Fruit fly (Drosophila melanogaster) whole organism, embryonic: ENCODE results near the gene TkR86C.

Experiments
- Adf1 ChIP-seq: fragments of 200-800 bp; sonication (Bioruptor generic); IDR thresholded peaks from 2 replicates; pipeline ENCODE4 v1.3.6; 2022; ENCODE audit warnings: missing biosample characterization, missing genetic modification characterization
- Awh ChIP-seq: fragments of 200-800 bp; sonication (Bioruptor generic); IDR thresholded peaks from 2 replicates; pipeline ENCODE4, ENCODE4 v1.3.6; 2022; ENCODE audit warnings: missing biosample characterization, missing genetic modification characterization
- CG10979 ChIP-seq: fragments of 200-800 bp; sonication (Bioruptor generic); optimal IDR thresholded peaks from 2 replicates; lab custom pipeline; 2018; ENCODE audit warnings: missing biosample characterization, mild to moderate bottlenecking, missing genetic modification characterization, moderate library complexity
- CG11560 ChIP-seq: fragments of 200-800 bp; sonication (Bioruptor generic); IDR thresholded peaks from 3 replicates; pipeline ENCODE4 v1.3.6; 2022; ENCODE audit warnings: missing biosample characterization, missing genetic modification characterization
- CG11695 ChIP-seq: fragments of 200-800 bp; sonication (Bioruptor generic); IDR thresholded peaks from 3 replicates; pipeline ENCODE4 v1.3.6; 2022; ENCODE audit warnings: missing biosample characterization, missing genetic modification characterization
- CG11723 ChIP-seq: fragments of 200-800 bp; sonication (Bioruptor generic); optimal IDR thresholded peaks from 2 replicates; lab custom pipeline; 2017; ENCODE audit warnings: missing biosample characterization, mild to moderate bottlenecking, missing genetic modification characterization
- CG12744 ChIP-seq: fragments of 200-800 bp; sonication (Bioruptor generic); optimal IDR thresholded peaks from 2 replicates; lab custom pipeline; 2016; ENCODE audit warnings: missing biosample characterization, missing genetic modification characterization
- CG15073 ChIP-seq: fragments of 200-800 bp; sonication (Bioruptor generic); optimal IDR thresholded peaks from 2 replicates; lab custom pipeline; 2016; ENCODE audit warnings: missing biosample characterization, missing genetic modification characterization
- CG1529 ChIP-seq: fragments of 200-800 bp; sonication (Bioruptor generic); optimal IDR thresholded peaks from 3 replicates; lab custom pipeline; 2018; ENCODE audit warnings: missing biosample characterization, missing genetic modification characterization
- CG15514 ChIP-seq: fragments of 200-800 bp; sonication (Bioruptor generic); optimal IDR thresholded peaks from 3 replicates; lab custom pipeline; 2017; ENCODE audit warnings: missing biosample characterization, missing genetic modification characterization, mild to moderate bottlenecking, moderate library complexity, missing genetic modification reagents
- CG1602 ChIP-seq: fragments of 200-800 bp; sonication (Bioruptor generic); optimal IDR thresholded peaks from 3 replicates; lab custom pipeline; 2016; ENCODE audit warnings: missing biosample characterization, missing genetic modification characterization
- CG17612 ChIP-seq: fragments of 200-800 bp; sonication (Bioruptor generic); IDR thresholded peaks from 2 replicates; pipeline ENCODE4 v1.3.6; 2022; ENCODE audit warnings: missing biosample characterization, missing genetic modification characterization
- CG2889 ChIP-seq: fragments of 200-800 bp; sonication (Bioruptor generic); IDR thresholded peaks from 3 replicates; pipeline ENCODE4 v1.3.6; 2022; ENCODE audit warnings: missing biosample characterization, missing genetic modification characterization
- CG31388 ChIP-seq: fragments of 200-800 bp; sonication (Bioruptor generic); optimal IDR thresholded peaks from 2 replicates; lab custom pipeline; 2016; ENCODE audit warnings: missing biosample characterization, missing genetic modification characterization
- CG31441 ChIP-seq: fragments of 200-800 bp; sonication (Bioruptor generic); IDR thresholded peaks from 2 replicates; pipeline ENCODE4 v1.3.6; 2022; ENCODE audit warnings: missing biosample characterization, missing genetic modification characterization
- CG34376 ChIP-seq: fragments of 200-800 bp; sonication (Bioruptor generic); optimal IDR thresholded peaks from 2 replicates; lab custom pipeline; 2018; ENCODE audit warnings: missing biosample characterization, mild to moderate bottlenecking, missing genetic modification characterization
- CG3847 ChIP-seq: fragments of 200-800 bp; sonication (Bioruptor generic); IDR thresholded peaks from 2 replicates; pipeline ENCODE4 v1.3.6; 2022; ENCODE audit warnings: missing biosample characterization, missing genetic modification characterization
- CG4328 ChIP-seq: fragments of 200-800 bp; sonication (Bioruptor generic); optimal IDR thresholded peaks from 3 replicates; lab custom pipeline; 2017; ENCODE audit warnings: missing biosample characterization, missing genetic modification reagents, missing genetic modification characterization
- CG4360 ChIP-seq: fragments of 200-800 bp; sonication (Bioruptor generic); IDR thresholded peaks from 2 replicates; pipeline ENCODE4 v1.3.6; 2022; ENCODE audit warnings: missing biosample characterization, missing genetic modification characterization
- CG4707 ChIP-seq: fragments of 200-800 bp; sonication (Bioruptor generic); optimal IDR thresholded peaks from 2 replicates; lab custom pipeline; 2018; ENCODE audit warnings: missing biosample characterization, mild to moderate bottlenecking, missing genetic modification characterization, moderate library complexity
- CG6813 ChIP-seq: fragments of 200-800 bp; sonication (Bioruptor generic); optimal IDR thresholded peaks from 2 replicates; lab custom pipeline; 2017; ENCODE audit warnings: missing biosample characterization, missing genetic modification characterization, mild to moderate bottlenecking, moderate library complexity, missing genetic modification reagents
- CG8089 ChIP-seq: fragments of 200-800 bp; sonication (Bioruptor generic); optimal IDR thresholded peaks from 3 replicates; lab custom pipeline; 2016; ENCODE audit warnings: missing biosample characterization, missing genetic modification characterization
- CrebB ChIP-seq: fragments of 200-800 bp; sonication (Bioruptor generic); optimal IDR thresholded peaks from 3 replicates; lab custom pipeline; 2018; ENCODE audit warnings: missing biosample characterization, mild to moderate bottlenecking, missing genetic modification characterization
- D19A ChIP-seq: fragments of 200-800 bp; optimal IDR thresholded peaks from 3 replicates; lab custom pipeline; 2019; ENCODE audit warnings: missing biosample characterization, mild to moderate bottlenecking, missing genetic modification characterization, moderate library complexity
- Dbx ChIP-seq: fragments of 200-800 bp; sonication (Bioruptor generic); IDR thresholded peaks from 3 replicates; pipeline ENCODE4 v1.3.6; 2022; ENCODE audit warnings: missing biosample characterization, missing genetic modification characterization
- E2f1 ChIP-seq: fragments of 200-800 bp; sonication (Bioruptor generic); IDR thresholded peaks from 2 replicates; pipeline ENCODE4 v1.3.6; 2022; ENCODE audit warnings: missing biosample characterization, missing genetic modification characterization
- Ets97D ChIP-seq: fragments of 200-800 bp; sonication (Bioruptor generic); optimal IDR thresholded peaks from 3 replicates; lab custom pipeline; 2016; ENCODE audit warnings: missing biosample characterization, missing genetic modification characterization
- GATAe ChIP-seq: fragments of 200-800 bp; sonication (Bioruptor generic); conservative IDR thresholded peaks from 2 replicates; pipeline ENCODE4 v1.3.6; 2022; ENCODE audit warnings: missing biosample characterization, missing genetic modification characterization
- HLH4C ChIP-seq: fragments of 200-800 bp; sonication (Bioruptor generic); IDR thresholded peaks from 3 replicates; pipeline ENCODE4 v1.3.6; 2022; ENCODE audit warnings: missing biosample characterization, missing genetic modification characterization; ENCODE audit not compliant: partially characterized antibody
- NC2β ChIP-seq: fragments of 200-800 bp; sonication (Bioruptor generic); optimal IDR thresholded peaks from 2 replicates; lab custom pipeline; 2016; ENCODE audit warnings: missing biosample characterization, missing genetic modification characterization
- Neu2 ChIP-seq: fragments of 200-800 bp; sonication (Bioruptor generic); optimal IDR thresholded peaks from 3 replicates; lab custom pipeline; 2016; ENCODE audit warnings: missing biosample characterization, missing genetic modification characterization, borderline replicate concordance
- Pdp1 ChIP-seq, 2 experiments: fragments of 200-800 bp; sonication (Bioruptor generic); optimal IDR thresholded peaks; 3 replicates each; lab custom pipeline; 2016; ENCODE audit warnings: missing biosample characterization in 2 of 2, missing genetic modification characterization in 2 of 2, mild to moderate bottlenecking in 1 of 2, moderate library complexity in 1 of 2
- Ravus ChIP-seq: fragments of 200-800 bp; sonication (Bioruptor generic); IDR thresholded peaks from 2 replicates; pipeline ENCODE4 v1.3.6; 2022; ENCODE audit warnings: missing biosample characterization, missing genetic modification characterization
- Xbp1 ChIP-seq: fragments of 200-800 bp; sonication (Bioruptor generic); optimal IDR thresholded peaks from 3 replicates; lab custom pipeline; 2016; ENCODE audit warnings: missing biosample characterization, mild to moderate bottlenecking, missing genetic modification characterization
- amos ChIP-seq: fragments of 200-800 bp; sonication (Bioruptor generic); IDR thresholded peaks from 2 replicates; pipeline ENCODE4 v1.3.6; 2022; ENCODE audit warnings: missing biosample characterization, missing genetic modification characterization; ENCODE audit not compliant: partially characterized antibody
- crol ChIP-seq: fragments of 200-800 bp; sonication (Bioruptor generic); IDR thresholded peaks from 2 replicates; pipeline ENCODE4 v1.3.6; 2022; ENCODE audit warnings: missing biosample characterization, missing genetic modification characterization
- hkb ChIP-seq, 2 experiments: fragments of 200-800 bp in 1 of 2; fragments of >200 bp in 1 of 2; sonication (Bioruptor generic) in 1 of 2; IDR thresholded peaks in 1 of 2; optimal IDR thresholded peaks in 1 of 2; 2 replicates each; pipeline versions ENCODE4 v1.3.6 to Lab custom; 2017 to 2022; ENCODE audit warnings: missing biosample characterization in 1 of 2, missing genetic modification characterization in 1 of 2
- jing ChIP-seq: fragments of 200-800 bp; sonication (Bioruptor generic); optimal IDR thresholded peaks from 2 replicates; lab custom pipeline; 2018; ENCODE audit warnings: missing biosample characterization, mild to moderate bottlenecking, missing genetic modification characterization
- kni ChIP-seq: fragments of 200-800 bp; sonication (Bioruptor generic); optimal IDR thresholded peaks from 3 replicates; lab custom pipeline; 2017; ENCODE audit warnings: mild to moderate bottlenecking, missing biosample characterization, missing genetic modification reagents, missing genetic modification characterization
- mirr ChIP-seq: fragments of 200-800 bp; sonication (Bioruptor generic); optimal IDR thresholded peaks from 3 replicates; lab custom pipeline; 2018; ENCODE audit warnings: missing biosample characterization, mild to moderate bottlenecking, missing genetic modification characterization
- pum ChIP-seq: fragments of 200-800 bp; sonication (Bioruptor generic); optimal IDR thresholded peaks from 2 replicates; lab custom pipeline; 2016; ENCODE audit warnings: missing biosample characterization, missing genetic modification characterization
- run ChIP-seq: fragments of 200-800 bp; sonication (Bioruptor generic); optimal IDR thresholded peaks from 3 replicates; lab custom pipeline; 2018; ENCODE audit warnings: missing biosample characterization, mild to moderate bottlenecking, missing genetic modification characterization
- sqz ChIP-seq: fragments of 200-800 bp; sonication (Bioruptor generic); optimal IDR thresholded peaks from 3 replicates; lab custom pipeline; 2018; ENCODE audit warnings: missing biosample characterization, mild to moderate bottlenecking, missing genetic modification characterization
- stc ChIP-seq: fragments of 200-800 bp; sonication (Bioruptor generic); IDR thresholded peaks from 2 replicates; pipeline ENCODE4 v1.3.6; 2022; ENCODE audit warnings: missing biosample characterization, missing genetic modification characterization
- toy ChIP-seq: fragments of 200-800 bp; sonication (Bioruptor generic); IDR thresholded peaks from 2 replicates; pipeline ENCODE4 v1.3.6; 2022; ENCODE audit warnings: missing biosample characterization, missing genetic modification characterization
- ttk ChIP-seq: fragments of 200-800 bp; sonication (Bioruptor generic); IDR thresholded peaks from 2 replicates; pipeline ENCODE4 v2.1.2; 2022; ENCODE audit warnings: missing biosample characterization, missing genetic modification characterization
- zen ChIP-seq: fragments of 200-800 bp; sonication (Bioruptor generic); optimal IDR thresholded peaks from 3 replicates; lab custom pipeline; 2018; ENCODE audit warnings: missing biosample characterization, mild to moderate bottlenecking, missing genetic modification characterization, moderate library complexity
- zen2 ChIP-seq: fragments of 200-800 bp; sonication (Bioruptor generic); IDR thresholded peaks from 3 replicates; pipeline ENCODE4 v1.3.6; 2022; ENCODE audit warnings: missing biosample characterization, missing genetic modification characterization; ENCODE audit not compliant: partially characterized antibody

Gene TkR86C

dm6 chr3R:10760966-10761855, 10.2 kb upstream of the TkR86C start, which contains the start of the genes MED7 and Cap-H2 (continued):
- TF ChIP-seq CG6813 (GFP tag; lab: Kevin White, UChicago) (peak; percentile 2), Adf1 (GFP tag; lab: Robert Waterston, UW) (peak; percentile 61), zen (tag; lab: Kevin White, UChicago) (peak; percentile 85), CG11723 (GFP tag; lab: Kevin White, UChicago) (peak; percentile 50), Ets97D (peak; percentile 95), pum (GFP tag; lab: Kevin White, UChicago) (peak; percentile 75), Dbx (GFP tag; lab: Robert Waterston, UW) (peak; percentile 89), CG11695 (GFP tag; lab: Robert Waterston, UW) (peak; percentile 66; the same call in 2 of the 3 replicates), Ravus (peak; percentile 16; the same call in 1 of the 2 replicates), CG12744 (GFP tag; lab: Kevin White, UChicago) (peak; percentile 72), kni (GFP tag; lab: Kevin White, UChicago) (no peak), E2f1 (GFP tag; lab: Robert Waterston, UW) (peak; percentile 71), run (no peak), CG15514 (peak; percentile 80), stc (peak; percentile 16; the same call in 1 of the 2 replicates), Xbp1 (peak; percentile 90), mirr (GFP tag; lab: Kevin White, UChicago) (no peak), CG31388 (GFP tag; lab: Kevin White, UChicago) (peak; percentile 76), Pdp1 (GFP tag; optimal IDR thresholded peaks at IDR 0.05; lab: Kevin White, UChicago) (peak; percentile 85 to 87), zen2 (GFP tag; lab: Robert Waterston, UW) (peak; percentile 94), CG15073 (GFP tag; lab: Kevin White, UChicago) (no peak), Awh (GFP tag; lab: Robert Waterston, UW) (peak; percentile 67), GATAe (no peak), CG4360 (GFP tag; lab: Robert Waterston, UW) (peak; percentile 37; the same call in 1 of the 2 replicates), CG31441 (GFP tag; lab: Robert Waterston, UW) (no peak; the same call in none of the 2 replicates), CG3847 (peak; percentile 92), hkb (optimal IDR thresholded peaks at IDR 0.05; lab: Kevin White, UChicago) (peak; percentile 59), hkb (GFP tag; IDR thresholded peaks at IDR 0.05; lab: Robert Waterston, UW) (peak; percentile 56), NC2β (GFP tag; lab: Kevin White, UChicago) (peak; percentile 77), CrebB (tag; lab: Kevin White, UChicago) (peak; percentile 33), CG1529 (GFP tag; lab: Kevin White, UChicago) (peak; percentile 3), D19A (tag; lab: Kevin White, UChicago) (no peak), crol (GFP tag; lab: Robert Waterston, UW) (no peak), ttk (peak; percentile 88), CG34376 (GFP tag; lab: Kevin White, UChicago) (peak; percentile 39), CG1602 (GFP tag; lab: Kevin White, UChicago) (peak; percentile 86), CG11560 (tag; lab: Robert Waterston, UW) (peak; percentile 49; the same call in 1 of the 3 replicates), amos (peak; percentile 96), HLH4C (peak; percentile 97), CG4707 (GFP tag; lab: Kevin White, UChicago) (no peak), CG8089 (peak; percentile 61), CG10979 (peak; percentile 67), Neu2 (GFP tag; lab: Kevin White, UChicago) (no peak), CG2889 (GFP tag; lab: Robert Waterston, UW) (peak; percentile 62; the same call in 1 of the 3 replicates), CG4328 (GFP tag; lab: Kevin White, UChicago) (peak; percentile 48), toy (GFP tag; lab: Robert Waterston, UW) (no peak), CG17612 (peak; percentile 55; the same call in 1 of the 2 replicates), jing (GFP tag; lab: Kevin White, UChicago) (peak; percentile 29), sqz (no peak)
